Fruit fly (Drosophila melanogaster): Measurements from ENCODE around the gene CG34175.

CG34175 gene

dm6 chr2L:3437068-3437467, 39.2 kb downstream of the CG34175 start (continued):
- TF ChIP-seq shn (GFP tag; optimal IDR thresholded peaks at IDR 0.05) (no peak), mirr (GFP tag; optimal IDR thresholded peaks at IDR 0.05) (no peak), D (optimal IDR thresholded peaks at IDR 0.05) (no peak), D (GFP tag; optimal IDR thresholded peaks at IDR 0.05) (peak; percentile 25), cas (GFP tag; IDR thresholded peaks at IDR 0.05) (no peak), Gug (GFP tag; IDR thresholded peaks at IDR 0.05) (no peak), slou (GFP tag; optimal IDR thresholded peaks at IDR 0.05) (no peak), CG13424 (tag; optimal IDR thresholded peaks at IDR 0.05) (peak; percentile 71), az2 (GFP tag; optimal IDR thresholded peaks at IDR 0.05) (peak; percentile 24), CG5953 (GFP tag; IDR thresholded peaks at IDR 0.05) (0 out of 2 replicates have a peak, but pooled peaks have one; percentile 16), Usf (GFP tag; optimal IDR thresholded peaks at IDR 0.05) (no peak), CG17612 (GFP tag; IDR thresholded peaks at IDR 0.05) (no peak), Spps (tag; optimal IDR thresholded peaks at IDR 0.05) (peak; percentile 37), CG15601 (tag; optimal IDR thresholded peaks at IDR 0.05) (peak; percentile 25), kah (GFP tag; optimal IDR thresholded peaks at IDR 0.05) (peak; percentile 65), CG14014 (GFP tag; IDR thresholded peaks at IDR 0.05) (peak; percentile 60; the same call in 1 of the 2 replicates), bigmax (GFP tag; optimal IDR thresholded peaks at IDR 0.05) (no peak), Mrtf (GFP tag; IDR thresholded peaks at IDR 0.05) (no peak), Taf1 (GFP tag; IDR thresholded peaks at IDR 0.05) (no peak), CG2120 (GFP tag; optimal IDR thresholded peaks at IDR 0.05) (no peak), dan (GFP tag; IDR thresholded peaks at IDR 0.05) (no peak), jing (GFP tag; optimal IDR thresholded peaks at IDR 0.05) (no peak), CG7556 (GFP tag; optimal IDR thresholded peaks at IDR 0.05) (no peak), dmrt11E (tag; optimal IDR thresholded peaks at IDR 0.05) (peak; percentile 34), CG7987 (GFP tag; optimal IDR thresholded peaks at IDR 0.05) (no peak), CG4328 (GFP tag; optimal IDR thresholded peaks at IDR 0.05) (peak; percentile 13), Ada2b (GFP tag; IDR thresholded peaks at IDR 0.05) (peak; percentile 31), CG14050 (GFP tag; IDR thresholded peaks at IDR 0.05) (peak; percentile 37; the same call in 2 of the 3 replicates), otp (GFP tag; IDR thresholded peaks at IDR 0.05) (peak; percentile 66; the same call in 1 of the 3 replicates), CG9437 (GFP tag; optimal IDR thresholded peaks at IDR 0.05) (peak; percentile 31), kni (GFP tag; optimal IDR thresholded peaks at IDR 0.05) (no peak), tin (GFP tag; optimal IDR thresholded peaks at IDR 0.05) (peak; percentile 3), fd3F (GFP tag; optimal IDR thresholded peaks at IDR 0.05) (no peak), fd96Cb (tag; optimal IDR thresholded peaks at IDR 0.05) (peak; percentile 51), crc (GFP tag; optimal IDR thresholded peaks at IDR 0.05) (no peak), HHEX (GFP tag; optimal IDR thresholded peaks at IDR 0.05) (peak; percentile 40), ems (GFP tag; optimal IDR thresholded peaks at IDR 0.05) (peak; percentile 4), twi (tag; optimal IDR thresholded peaks at IDR 0.05) (no peak), CG18599 (GFP tag; optimal IDR thresholded peaks at IDR 0.05) (peak; percentile 29), CG11560 (tag; IDR thresholded peaks at IDR 0.05) (0 out of 3 replicates have a peak, but pooled peaks have one; percentile 33), gfzf (GFP tag; optimal IDR thresholded peaks at IDR 0.05) (no peak), CG5245 (GFP tag; optimal IDR thresholded peaks at IDR 0.05) (peak; percentile 6), stwl (tag; optimal IDR thresholded peaks at IDR 0.05) (no peak), Rfx (GFP tag; IDR thresholded peaks at IDR 0.05) (no peak), en (GFP tag; optimal IDR thresholded peaks at IDR 0.05) (no peak), p53 (GFP tag; optimal IDR thresholded peaks at IDR 0.05) (no peak), CG4730 (GFP tag; IDR thresholded peaks at IDR 0.05) (0 out of 2 replicates have a peak, but pooled peaks have one; percentile 14), pb (GFP tag; optimal IDR thresholded peaks at IDR 0.05) (no peak), jigr1 (GFP tag; IDR thresholded peaks at IDR 0.05) (0 out of 3 replicates have a peak, but pooled peaks have one; percentile 35), abd-A (tag; optimal IDR thresholded peaks at IDR 0.05) (no peak), danr (GFP tag; IDR thresholded peaks at IDR 0.05) (no peak), CG7372 (GFP tag; IDR thresholded peaks at IDR 0.05) (0 out of 2 replicates have a peak, but pooled peaks have one; percentile 14)
